Worm (Caenorhabditis elegans): Measurements from ENCODE around the gene thn-2.

The thn-2 gene

ce11 chrIV:12404137-12404536 is 21.2 kb downstream of the thn-2 start, which contains the start of gene gex-3 (continued):
- TF ChIP-seq gmeb-2 (tag; optimal IDR thresholded peaks at IDR 0.05): no peak
- TF ChIP-seq hlh-6 (tag; optimal IDR thresholded peaks at IDR 0.05): no peak
- TF ChIP-seq hlh-8 (tag; optimal IDR thresholded peaks at IDR 0.05): no peak
- no peak for TF ChIP-seq ceh-6 (GFP tag; optimal IDR thresholded peaks at IDR 0.05)
- TF ChIP-seq dve-1 (tag; optimal IDR thresholded peaks at IDR 0.05): no peak
- no peak for TF ChIP-seq tbx-7 (tag; optimal IDR thresholded peaks at IDR 0.05)
- TF ChIP-seq lin-11 (tag; optimal IDR thresholded peaks at IDR 0.05): no peak
- no peak for TF ChIP-seq fkh-10 (GFP tag; optimal IDR thresholded peaks at IDR 0.05)
- TF ChIP-seq pha-2 (tag; optimal IDR thresholded peaks at IDR 0.05): no peak
- no peak for TF ChIP-seq pros-1 (tag; optimal IDR thresholded peaks at IDR 0.05)
- no peak for TF ChIP-seq sox-2 (GFP tag; IDR thresholded peaks at IDR 0.05)
- no peak for TF ChIP-seq npax-4 (tag; optimal IDR thresholded peaks at IDR 0.05)
- TF ChIP-seq ceh-18 (tag; optimal IDR thresholded peaks at IDR 0.05): peak; percentile 47
- TF ChIP-seq K09A11.1 (tag; optimal IDR thresholded peaks at IDR 0.05; ENCODE audit: insufficient read depth): no peak
- no peak for TF ChIP-seq ceh-9 (tag; optimal IDR thresholded peaks at IDR 0.05)
- TF ChIP-seq ama-1 (optimal IDR thresholded peaks at IDR 0.05): no peak
- TF ChIP-seq zip-5 (tag; optimal IDR thresholded peaks at IDR 0.05): no peak
- TF ChIP-seq sox-4 (tag; optimal IDR thresholded peaks at IDR 0.05): no peak
- no peak for TF ChIP-seq mec-3 (tag; optimal IDR thresholded peaks at IDR 0.05; ENCODE audit: borderline replicate concordance)
- no peak for TF ChIP-seq unc-86 (tag; optimal IDR thresholded peaks at IDR 0.05)
- no peak for TF ChIP-seq sdc-2 (tag; optimal IDR thresholded peaks at IDR 0.05)
- TF ChIP-seq ahr-1 (tag; optimal IDR thresholded peaks at IDR 0.05): no peak
- no peak for TF ChIP-seq K02D7.2 (tag; optimal IDR thresholded peaks at IDR 0.05)
- no peak for TF ChIP-seq elt-4 (tag; optimal IDR thresholded peaks at IDR 0.05)
- TF ChIP-seq ceh-24 (tag; optimal IDR thresholded peaks at IDR 0.05): no peak

- no peak for TF ChIP-seq ceh-45 (GFP tag; IDR thresholded peaks at IDR 0.05)
- TF ChIP-seq odd-2 (tag; optimal IDR thresholded peaks at IDR 0.05): no peak
- TF ChIP-seq madf-2 (tag; optimal IDR thresholded peaks at IDR 0.05): no peak
- no peak for TF ChIP-seq F13H6.1 (tag; optimal IDR thresholded peaks at IDR 0.05)
- TF ChIP-seq unc-3 (GFP tag; conservative IDR thresholded peaks at IDR 0.05): no peak
- TF ChIP-seq unc-3 (tag; optimal IDR thresholded peaks at IDR 0.05): no peak
- TF ChIP-seq elt-4 (tag; optimal IDR thresholded peaks at IDR 0.05): no peak
- TF ChIP-seq lin-11 (tag; optimal IDR thresholded peaks at IDR 0.05): no peak
- TF ChIP-seq npax-4 (tag; optimal IDR thresholded peaks at IDR 0.05): no peak
- TF ChIP-seq ceh-34 (tag; optimal IDR thresholded peaks at IDR 0.05): no peak
- no peak for TF ChIP-seq hlh-30 (tag; optimal IDR thresholded peaks at IDR 0.05; ENCODE audit: insufficient read depth)
- TF ChIP-seq unc-42 (tag; optimal IDR thresholded peaks at IDR 0.05): no peak
- no peak for TF ChIP-seq che-1 (tag; optimal IDR thresholded peaks at IDR 0.05)
- TF ChIP-seq rnt-1 (tag; optimal IDR thresholded peaks at IDR 0.05): no peak
- TF ChIP-seq Y22D7AL.16 (tag; optimal IDR thresholded peaks at IDR 0.05): no peak
- TF ChIP-seq eyg-1 (tag; optimal IDR thresholded peaks at IDR 0.05): no peak
- TF ChIP-seq dmd-4 (tag; optimal IDR thresholded peaks at IDR 0.05; ENCODE audit: borderline replicate concordance): no peak
- no peak for TF ChIP-seq nhr-232 (tag; optimal IDR thresholded peaks at IDR 0.05)
- TF ChIP-seq pha-2 (tag; optimal IDR thresholded peaks at IDR 0.05): no peak
- TF ChIP-seq pat-9 (tag; optimal IDR thresholded peaks at IDR 0.05): no peak
- no peak for TF ChIP-seq hlh-6 (tag; optimal IDR thresholded peaks at IDR 0.05)
Measured at ce11 chrIV:12408625-12409024, 25.7 kb downstream of the thn-2 start, which contains the start of gene dsb-1. Gene dsb-1 (plus strand): TSS chrIV:12408925.

- TF ChIP-seq ceh-14 (tag; optimal IDR thresholded peaks at IDR 0.05): no peak
- no peak for TF ChIP-seq pros-1 (tag; optimal IDR thresholded peaks at IDR 0.05)
- no peak for TF ChIP-seq hlh-13 (GFP tag; optimal IDR thresholded peaks at IDR 0.05)
- TF ChIP-seq ceh-30 (tag; optimal IDR thresholded peaks at IDR 0.05): no peak
- no peak for TF ChIP-seq pat-9 (tag; optimal IDR thresholded peaks at IDR 0.05)
Measured at ce11 chrIV:12410167-12410566, 27.2 kb downstream of the thn-2 start, which contains the start of gene acl-13. Gene acl-13 (plus strand): TSS chrIV:12410467.

Data from whole organism, late embryonic.